Fruit fly (Drosophila melanogaster) whole organism, embryonic: ENCODE data around the gene Sf3a2.

Experiments
- CG10321 ChIP-seq: fragments of 200-800 bp; sonication (Bioruptor generic); IDR thresholded peaks from 2 replicates; pipeline ENCODE4 v1.3.6; 2022; ENCODE audit warnings: missing biosample characterization, missing genetic modification characterization
- CG10431 ChIP-seq: fragments of 200-800 bp; sonication (Bioruptor generic); optimal IDR thresholded peaks from 3 replicates; lab custom pipeline; 2018; ENCODE audit warnings: missing biosample characterization, mild to moderate bottlenecking, missing genetic modification characterization
- CG11695 ChIP-seq: fragments of 200-800 bp; sonication (Bioruptor generic); IDR thresholded peaks from 3 replicates; pipeline ENCODE4 v1.3.6; 2022; ENCODE audit warnings: missing biosample characterization, missing genetic modification characterization
- CG1233 ChIP-seq: fragments of 200-800 bp; sonication (Bioruptor generic); optimal IDR thresholded peaks from 4 replicates; lab custom pipeline; 2018; ENCODE audit warnings: missing biosample characterization, mild to moderate bottlenecking, missing genetic modification characterization
- CG1529 ChIP-seq: fragments of 200-800 bp; sonication (Bioruptor generic); optimal IDR thresholded peaks from 3 replicates; lab custom pipeline; 2018; ENCODE audit warnings: missing biosample characterization, missing genetic modification characterization
- CG15479 ChIP-seq: fragments of 200-800 bp; sonication (Bioruptor generic); optimal IDR thresholded peaks from 3 replicates; lab custom pipeline; 2019; ENCODE audit warnings: missing biosample characterization, mild to moderate bottlenecking, missing genetic modification characterization, moderate library complexity
- CG18619 ChIP-seq: fragments of 200-800 bp; sonication (Bioruptor generic); optimal IDR thresholded peaks from 3 replicates; lab custom pipeline; 2017; ENCODE audit warnings: missing biosample characterization, mild to moderate bottlenecking, missing genetic modification characterization
- CG30020 ChIP-seq: fragments of 200-800 bp; optimal IDR thresholded peaks from 2 replicates; lab custom pipeline; 2019; ENCODE audit warnings: missing biosample characterization, mild to moderate bottlenecking, missing genetic modification characterization, moderate library complexity
- CG33213 ChIP-seq: fragments of 200-800 bp; sonication (Bioruptor generic); optimal IDR thresholded peaks from 3 replicates; lab custom pipeline; 2016; ENCODE audit warnings: missing biosample characterization, missing genetic modification characterization
- CG4360 ChIP-seq: fragments of 200-800 bp; sonication (Bioruptor generic); IDR thresholded peaks from 2 replicates; pipeline ENCODE4 v1.3.6; 2022; ENCODE audit warnings: missing biosample characterization, missing genetic modification characterization
- CG6175 ChIP-seq: fragments of 200-800 bp; sonication (Bioruptor generic); IDR thresholded peaks from 3 replicates; pipeline ENCODE4 v1.3.6; 2022; ENCODE audit warnings: missing biosample characterization, missing genetic modification characterization
- CG8089 ChIP-seq: fragments of 200-800 bp; sonication (Bioruptor generic); optimal IDR thresholded peaks from 3 replicates; lab custom pipeline; 2016; ENCODE audit warnings: missing biosample characterization, missing genetic modification characterization
- Chrac-16 ChIP-seq: fragments of 200-800 bp; sonication (Bioruptor generic); optimal IDR thresholded peaks from 3 replicates; lab custom pipeline; 2016; ENCODE audit warnings: missing biosample characterization, missing genetic modification characterization
- Deaf1 ChIP-seq: fragments of 200-800 bp; optimal IDR thresholded peaks from 3 replicates; lab custom pipeline; 2019; ENCODE audit warnings: missing biosample characterization, mild to moderate bottlenecking, missing genetic modification characterization, moderate library complexity
- Dll ChIP-seq: fragments of 200-800 bp; sonication (Bioruptor generic); IDR thresholded peaks from 4 replicates; pipeline ENCODE4 v1.3.6; 2022; ENCODE audit warnings: missing biosample characterization, missing genetic modification characterization; ENCODE audit not compliant: partially characterized antibody
- Fer1 ChIP-seq: fragments of 200-800 bp; sonication (Bioruptor generic); optimal IDR thresholded peaks from 2 replicates; lab custom pipeline; 2017; ENCODE audit warnings: missing biosample characterization, mild to moderate bottlenecking, missing genetic modification characterization
- Gug ChIP-seq: fragments of 200-800 bp; sonication (Bioruptor generic); IDR thresholded peaks from 4 replicates; pipeline ENCODE4 v1.3.6; 2022; ENCODE audit warnings: missing biosample characterization, missing genetic modification characterization
- HLHmδ ChIP-seq: fragments of 200-800 bp; sonication (Bioruptor generic); optimal IDR thresholded peaks from 2 replicates; lab custom pipeline; 2018; ENCODE audit warnings: missing biosample characterization, mild to moderate bottlenecking, missing genetic modification characterization, moderate library complexity
- HmgZ ChIP-seq: fragments of 200-800 bp; sonication (Bioruptor generic); optimal IDR thresholded peaks from 2 replicates; lab custom pipeline; 2018; ENCODE audit warnings: missing biosample characterization, mild to moderate bottlenecking, missing genetic modification characterization
- MBD-R2 ChIP-seq: fragments of 200-800 bp; sonication (Bioruptor generic); IDR thresholded peaks from 2 replicates; pipeline ENCODE4 v1.3.6; 2022; ENCODE audit warnings: missing biosample characterization, missing genetic modification characterization
- Mad ChIP-seq: fragments of 200-800 bp; sonication (Bioruptor generic); optimal IDR thresholded peaks from 2 replicates; lab custom pipeline; 2016; ENCODE audit warnings: missing biosample characterization, missing genetic modification characterization
- Nf-YC ChIP-seq: fragments of 200-800 bp; optimal IDR thresholded peaks from 3 replicates; lab custom pipeline; 2019; ENCODE audit warnings: missing biosample characterization, mild to moderate bottlenecking, missing genetic modification characterization, moderate library complexity
- Opbp ChIP-seq: fragments of 200-800 bp; sonication (Bioruptor generic); IDR thresholded peaks from 3 replicates; pipeline ENCODE4 v1.3.6; 2022; ENCODE audit warnings: missing biosample characterization, missing genetic modification characterization; ENCODE audit not compliant: partially characterized antibody
- Poxn ChIP-seq: fragments of 200-800 bp; sonication (Bioruptor generic); IDR thresholded peaks from 2 replicates; pipeline ENCODE4 v1.3.6; 2022; ENCODE audit warnings: missing biosample characterization, missing genetic modification characterization
- Side ChIP-seq: fragments of 200-800 bp; sonication (Bioruptor generic); optimal IDR thresholded peaks from 2 replicates; lab custom pipeline; 2016; ENCODE audit warnings: missing biosample characterization, missing genetic modification characterization
- Sin3A ChIP-seq: fragments of >200 bp; optimal IDR thresholded peaks from 2 replicates; lab custom pipeline; 2018
- Sox100B ChIP-seq: fragments of 200-800 bp; sonication (Bioruptor generic); optimal IDR thresholded peaks from 3 replicates; lab custom pipeline; 2018; ENCODE audit warnings: missing biosample characterization, mild to moderate bottlenecking, missing genetic modification characterization
- Spps ChIP-seq: fragments of 200-800 bp; sonication (Bioruptor generic); optimal IDR thresholded peaks from 2 replicates; lab custom pipeline; 2018; ENCODE audit warnings: missing biosample characterization, mild to moderate bottlenecking, missing genetic modification characterization
- Sry-δ ChIP-seq: fragments of 200-800 bp; sonication (Bioruptor generic); optimal IDR thresholded peaks from 2 replicates; lab custom pipeline; 2016; ENCODE audit warnings: missing biosample characterization, missing genetic modification characterization
- Vsx1 ChIP-seq: fragments of 200-800 bp; sonication (Bioruptor generic); optimal IDR thresholded peaks from 2 replicates; lab custom pipeline; 2017; ENCODE audit warnings: missing biosample characterization, mild to moderate bottlenecking, missing genetic modification characterization, missing genetic modification reagents
- abd-A ChIP-seq: fragments of 200-800 bp; sonication (Bioruptor generic); optimal IDR thresholded peaks from 3 replicates; lab custom pipeline; 2019; ENCODE audit warnings: missing biosample characterization, mild to moderate bottlenecking, missing genetic modification characterization, moderate library complexity
- ara ChIP-seq: fragments of 200-800 bp; sonication (Bioruptor generic); IDR thresholded peaks from 2 replicates; pipeline ENCODE4 v1.3.6; 2022; ENCODE audit warnings: missing biosample characterization, missing genetic modification characterization
- ase ChIP-seq: fragments of 200-800 bp; sonication (Bioruptor generic); IDR thresholded peaks from 3 replicates; pipeline ENCODE4 v1.3.6; 2022; ENCODE audit warnings: missing biosample characterization, missing genetic modification characterization
- bowl ChIP-seq: fragments of 200-800 bp; sonication (Bioruptor generic); IDR thresholded peaks from 2 replicates; pipeline ENCODE4 v1.3.6; 2022; ENCODE audit warnings: missing biosample characterization, missing genetic modification characterization
- ci ChIP-seq: fragments of 200-800 bp; sonication (Bioruptor generic); IDR thresholded peaks from 3 replicates; pipeline ENCODE4 v1.3.6; 2022; ENCODE audit warnings: missing biosample characterization, missing genetic modification characterization
- crc ChIP-seq: fragments of 200-800 bp; sonication (Bioruptor generic); optimal IDR thresholded peaks from 2 replicates; lab custom pipeline; 2016; ENCODE audit warnings: missing biosample characterization, missing genetic modification characterization
- cwo ChIP-seq: fragments of 200-800 bp; sonication (Bioruptor generic); optimal IDR thresholded peaks from 3 replicates; lab custom pipeline; 2017; ENCODE audit warnings: missing biosample characterization, missing genetic modification characterization, mild to moderate bottlenecking, moderate library complexity, missing genetic modification reagents
- fd3F ChIP-seq: fragments of 200-800 bp; sonication (Bioruptor generic); optimal IDR thresholded peaks from 2 replicates; lab custom pipeline; 2018; ENCODE audit warnings: missing biosample characterization, mild to moderate bottlenecking, missing genetic modification characterization, moderate library complexity
- grn ChIP-seq: fragments of 200-800 bp; sonication (Bioruptor generic); optimal IDR thresholded peaks from 3 replicates; lab custom pipeline; 2017; ENCODE audit warnings: missing biosample characterization, missing genetic modification characterization
- gro ChIP-seq: fragments of 200-800 bp; sonication (Bioruptor generic); optimal IDR thresholded peaks from 2 replicates; lab custom pipeline; 2016; ENCODE audit warnings: missing biosample characterization, missing genetic modification characterization
- h ChIP-seq: fragments of >200 bp; optimal IDR thresholded peaks from 2 replicates; lab custom pipeline; 2017
- ind ChIP-seq: fragments of 200-800 bp; sonication (Bioruptor generic); optimal IDR thresholded peaks from 3 replicates; lab custom pipeline; 2016; ENCODE audit warnings: missing biosample characterization, missing genetic modification characterization
- kay ChIP-seq: fragments of 200-800 bp; sonication (Bioruptor generic); optimal IDR thresholded peaks from 2 replicates; lab custom pipeline; 2016; ENCODE audit warnings: missing biosample characterization, missing genetic modification characterization
- ken ChIP-seq: fragments of 200-800 bp; sonication (Bioruptor generic); IDR thresholded peaks from 3 replicates; pipeline ENCODE4 v1.3.6; 2022; ENCODE audit warnings: missing biosample characterization, missing genetic modification characterization
- lab ChIP-seq: fragments of 200-800 bp; sonication (Bioruptor generic); optimal IDR thresholded peaks from 3 replicates; lab custom pipeline; 2017; ENCODE audit warnings: missing biosample characterization, missing genetic modification characterization, mild to moderate bottlenecking, moderate library complexity, missing genetic modification reagents
- otp ChIP-seq: fragments of 200-800 bp; sonication (Bioruptor generic); IDR thresholded peaks from 3 replicates; pipeline ENCODE4, ENCODE4 v1.3.6; 2022; ENCODE audit warnings: missing biosample characterization, missing genetic modification characterization
- pan ChIP-seq, 4 experiments: fragments of >200 bp in 3 of 4; fragments of 200-800 bp in 1 of 4; sonication (Bioruptor generic) in 1 of 4; optimal IDR thresholded peaks in 3 of 4; IDR thresholded peaks in 1 of 4; 2 replicates each; pipeline versions ENCODE4 v1.3.6 to Lab custom; 2017 to 2022; ENCODE audit warnings: missing biosample characterization in 2 of 4, missing genetic modification characterization in 2 of 4, mixed read lengths in 1 of 4
- tgo ChIP-seq: fragments of 200-800 bp; sonication (Bioruptor generic); IDR thresholded peaks from 3 replicates; pipeline ENCODE4 v1.3.6; 2022; ENCODE audit warnings: missing biosample characterization, missing genetic modification characterization
- yki ChIP-seq: fragments of >200 bp; optimal IDR thresholded peaks from 3 replicates; lab custom pipeline; 2018
- z ChIP-seq: fragments of 200-800 bp; sonication (Bioruptor generic); IDR thresholded peaks from 3 replicates; pipeline ENCODE4 v1.3.6; 2022; ENCODE audit warnings: missing biosample characterization, missing genetic modification characterization
- zen ChIP-seq: fragments of 200-800 bp; sonication (Bioruptor generic); optimal IDR thresholded peaks from 3 replicates; lab custom pipeline; 2018; ENCODE audit warnings: missing biosample characterization, mild to moderate bottlenecking, missing genetic modification characterization, moderate library complexity
- zfh1 ChIP-seq: fragments of 200-800 bp; sonication (Bioruptor generic); IDR thresholded peaks from 3 replicates; pipeline ENCODE4 v1.3.6; 2022; ENCODE audit warnings: missing biosample characterization, missing genetic modification characterization

Gene Sf3a2

DNA sequence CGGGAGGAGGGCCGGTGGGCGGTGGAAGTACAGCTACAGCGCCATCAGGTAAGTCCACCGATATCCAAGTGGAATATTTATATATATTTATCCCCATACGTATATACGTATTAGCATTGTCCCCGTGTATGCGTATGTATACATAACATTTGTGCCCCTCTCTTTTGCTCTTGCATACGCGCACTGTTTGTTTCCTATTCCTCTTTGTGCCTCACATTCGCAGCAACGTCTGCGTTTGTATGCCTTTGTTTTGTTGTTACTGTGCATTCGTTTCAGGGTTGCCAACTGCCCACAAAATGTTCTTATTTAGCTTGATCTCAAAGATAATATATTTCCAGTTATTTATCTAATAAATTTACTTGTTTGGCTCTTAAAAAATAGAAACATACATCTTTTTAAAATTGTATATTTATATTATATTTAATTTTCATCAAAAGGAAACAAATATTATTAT is 7.5 kb downstream of the Sf3a2 start (continued):
- TF ChIP-seq HmgZ (tag; lab: Kevin White, UChicago) = peak; percentile 35
- peak; percentile 7 for TF ChIP-seq CG30020 (tag; lab: Kevin White, UChicago)
- no peak for TF ChIP-seq pan (optimal IDR thresholded peaks at IDR 0.05; lab: Kevin White, UChicago)
- TF ChIP-seq pan (GFP tag; optimal IDR thresholded peaks at IDR 0.05 in 1 of 2, IDR thresholded peaks at IDR 0.05 in 1 of 2) = peak in 1 of 2 experiments; percentile 45
- no peak for TF ChIP-seq zen
- TF ChIP-seq CG18619 (GFP tag; lab: Kevin White, UChicago) = peak; percentile 38
- peak; percentile 39; the same call in 1 of the 2 replicates for TF ChIP-seq MBD-R2
- TF ChIP-seq Mad (GFP tag; lab: Kevin White, UChicago) = peak; percentile 4
- TF ChIP-seq h (lab: Kevin White, UChicago) = no peak
- no peak for TF ChIP-seq CG6175 (GFP tag; lab: Robert Waterston, UW)
- TF ChIP-seq HLHmδ (GFP tag; lab: Kevin White, UChicago) = no peak
- TF ChIP-seq CG4360 (GFP tag; lab: Robert Waterston, UW) = peak; percentile 73
- TF ChIP-seq Spps (tag; lab: Kevin White, UChicago) = no peak
- no peak for TF ChIP-seq bowl (GFP tag; lab: Robert Waterston, UW)
- TF ChIP-seq yki (lab: Kevin White, UChicago) = no peak
- no peak for TF ChIP-seq Vsx1
- peak; percentile 41 for TF ChIP-seq CG1233 (GFP tag; lab: Kevin White, UChicago)
- no peak for TF ChIP-seq gro
- TF ChIP-seq CG10431 (GFP tag; lab: Kevin White, UChicago) = peak; percentile 44
- TF ChIP-seq cwo (GFP tag; lab: Kevin White, UChicago) = peak; percentile 36
- TF ChIP-seq crc (GFP tag; lab: Kevin White, UChicago) = no peak
- TF ChIP-seq Gug (GFP tag; lab: Robert Waterston, UW) = no peak
- TF ChIP-seq CG8089 (GFP tag; lab: Kevin White, UChicago) = no peak
- no peak for TF ChIP-seq kay
- no peak for TF ChIP-seq Sox100B (GFP tag; lab: Kevin White, UChicago)
- 0 out of 3 replicates have a peak, but pooled peaks have one; percentile 41 for TF ChIP-seq tgo (GFP tag; lab: Robert Waterston, UW)
- TF ChIP-seq CG10321 (GFP tag; lab: Robert Waterston, UW) = no peak
- TF ChIP-seq ken (GFP tag; lab: Robert Waterston, UW) = no peak
- no peak for TF ChIP-seq abd-A (tag; lab: Kevin White, UChicago)
- TF ChIP-seq fd3F (GFP tag; lab: Kevin White, UChicago) = peak; percentile 14
- TF ChIP-seq CG11695 (GFP tag; lab: Robert Waterston, UW) = 0 out of 3 replicates have a peak, but pooled peaks have one; percentile 44
- TF ChIP-seq lab (GFP tag; lab: Kevin White, UChicago) = no peak
- TF ChIP-seq ind (GFP tag; lab: Kevin White, UChicago) = peak; percentile 17
- TF ChIP-seq Sin3A (lab: Kevin White, UChicago) = no peak
- TF ChIP-seq otp (GFP tag; lab: Robert Waterston, UW) = peak; percentile 43; the same call in 1 of the 3 replicates
- no peak for TF ChIP-seq Poxn (GFP tag; lab: Robert Waterston, UW)
- peak; percentile 36 for TF ChIP-seq grn
- TF ChIP-seq Opbp (GFP tag; lab: Robert Waterston, UW) = no peak
- no peak for TF ChIP-seq Sry-δ (GFP tag; lab: Kevin White, UChicago)
- TF ChIP-seq Nf-YC (tag; lab: Kevin White, UChicago) = peak; percentile 45
- no peak for TF ChIP-seq CG15479
- TF ChIP-seq Deaf1 (tag; lab: Kevin White, UChicago) = peak; percentile 15
- peak; percentile 20 for TF ChIP-seq CG1529
- peak; percentile 74 for TF ChIP-seq Fer1 (GFP tag; lab: Kevin White, UChicago)
- TF ChIP-seq Side (GFP tag; lab: Kevin White, UChicago) = no peak
- TF ChIP-seq zfh1 (GFP tag; lab: Robert Waterston, UW) = peak; percentile 38; the same call in 1 of the 3 replicates
- TF ChIP-seq ase (GFP tag; lab: Robert Waterston, UW) = no peak
- peak; percentile 36 for TF ChIP-seq CG33213 (GFP tag; lab: Kevin White, UChicago)
- no peak for TF ChIP-seq Dll (GFP tag; lab: Robert Waterston, UW)
- TF ChIP-seq ci (GFP tag; lab: Robert Waterston, UW) = peak; percentile 69; the same call in 2 of the 3 replicates
- no peak for TF ChIP-seq z (GFP tag; lab: Robert Waterston, UW)
- TF ChIP-seq ara (GFP tag; lab: Robert Waterston, UW) = no peak
- peak; percentile 22 for TF ChIP-seq Chrac-16 (GFP tag; lab: Kevin White, UChicago)
